Worm (Caenorhabditis elegans) whole organism, young adult: ENCODE results near the gene kin-9.

ENCODE experiments used
- Y95B8A.8 ChIP-seq: fragments of 200-800 bp; sonication (Bioruptor generic); IDR thresholded peaks from 2 replicates; pipeline ENCODE4 v1.3.6; 2022; ENCODE audit warnings: missing genetic modification reagents, missing genetic modification characterization, missing compliant biosample characterization
- ccch-3 ChIP-seq: fragments of 200-800 bp; sonication (Bioruptor generic); optimal IDR thresholded peaks from 2 replicates; lab custom pipeline; 2018; ENCODE audit warnings: mild to moderate bottlenecking, missing genetic modification characterization, missing compliant biosample characterization
- dpl-1 ChIP-seq: fragments of 150-350 bp; optimal IDR thresholded peaks from 2 replicates; lab custom pipeline; 2014; ENCODE audit warnings: missing biosample characterization, missing genetic modification reagents, missing genetic modification characterization
- hlh-26 ChIP-seq: fragments of 200-800 bp; sonication (Bioruptor generic); conservative IDR thresholded peaks from 2 replicates; pipeline ENCODE4 v1.3.6; 2022; ENCODE audit warnings: missing genetic modification reagents, missing genetic modification characterization, missing compliant biosample characterization
- nhr-80 ChIP-seq: sonication (generic microtip); optimal IDR thresholded peaks from 2 replicates; lab custom pipeline; 2016; ENCODE audit warnings: missing genetic modification characterization, missing compliant biosample characterization
- snpc-1.1 ChIP-seq: sonication (generic microtip); optimal IDR thresholded peaks from 2 replicates; lab custom pipeline; 2017; ENCODE audit warnings: missing genetic modification characterization, mild to moderate bottlenecking, missing compliant biosample characterization, antibody characterized with exemption, moderate library complexity, missing genotype, missing genetic modification reagents; ENCODE audit not compliant: insufficient read depth
- snpc-3.4 ChIP-seq: sonication (generic microtip); optimal IDR thresholded peaks from 2 replicates; lab custom pipeline; 2017; ENCODE audit warnings: missing genetic modification characterization, mild to moderate bottlenecking, missing compliant biosample characterization, antibody characterized with exemption, moderate library complexity, missing genotype, missing genetic modification reagents
- tbp1 ChIP-seq: fragments of 200-800 bp; sonication (Bioruptor generic); optimal IDR thresholded peaks from 2 replicates; lab custom pipeline; 2018; ENCODE audit warnings: mild to moderate bottlenecking, missing genetic modification characterization, missing compliant biosample characterization
- ztf-25 ChIP-seq: fragments of 200-800 bp; sonication (Bioruptor generic); IDR thresholded peaks from 2 replicates; pipeline ENCODE4 v1.3.6; 2022; ENCODE audit warnings: missing genetic modification reagents, missing genetic modification characterization, missing compliant biosample characterization
- ztf-28 ChIP-seq: fragments of 200-800 bp; sonication (Bioruptor generic); IDR thresholded peaks from 2 replicates; pipeline ENCODE4 v1.3.6; 2022; ENCODE audit warnings: missing genetic modification reagents, missing genetic modification characterization, missing compliant biosample characterization

- TF ChIP-seq tbp1 (GFP tag; lab: Kevin White, UChicago) (no peak), snpc-3.4 (tag; lab: Kevin White, UChicago) (no peak), ztf-25 (GFP tag; lab: Robert Waterston, UW) (no peak), nhr-80 (tag; lab: Kevin White, UChicago) (no peak), hlh-26 (no peak), snpc-1.1 (no peak), Y95B8A.8 (GFP tag; lab: Robert Waterston, UW) (no peak), dpl-1 (GFP tag; lab: Kevin White, UChicago) (no peak), ztf-28 (GFP tag; lab: Robert Waterston, UW) (no peak), ccch-3 (GFP tag; lab: Kevin White, UChicago) (no peak)
Observed at ce11 chrX:8426160-8426712, 6.2 kb upstream of the kin-9 start.
